Fruit fly (Drosophila melanogaster): ENCODE results near the gene Dmtn.

- TF ChIP-seq OdsH (GFP tag; optimal IDR thresholded peaks at IDR 0.05) (no peak), fru (GFP tag; optimal IDR thresholded peaks at IDR 0.05) (peak; percentile 36), HLH106 (tag; optimal IDR thresholded peaks at IDR 0.05) (peak; percentile 27), Hr78 (GFP tag; optimal IDR thresholded peaks at IDR 0.05) (no peak), GATAd (GFP tag; optimal IDR thresholded peaks at IDR 0.05) (no peak), Myc (optimal IDR thresholded peaks at IDR 0.05) (no peak), Hr83 (GFP tag; optimal IDR thresholded peaks at IDR 0.05; ENCODE audit: poor library complexity, severe bottlenecking) (peak; percentile 49), h (GFP tag; optimal IDR thresholded peaks at IDR 0.05) (peak; percentile 18), pan (optimal IDR thresholded peaks at IDR 0.05) (no peak), Hnf4 (GFP tag; optimal IDR thresholded peaks at IDR 0.05) (no peak), Dfd (GFP tag; optimal IDR thresholded peaks at IDR 0.05) (no peak), br (GFP tag; optimal IDR thresholded peaks at IDR 0.05) (no peak), usp (GFP tag; optimal IDR thresholded peaks at IDR 0.05) (no peak)
Observed at dm6 chr3R:6421712-6422141, 16.0 kb upstream of the Dmtn start.

Data from whole organism, wandering third instar larva.